Fruit fly (Drosophila melanogaster) whole organism, embryonic: ENCODE results near the gene Mics1.

Experiments
- Abd-B ChIP-seq: fragments of 200-800 bp; sonication (Bioruptor generic); optimal IDR thresholded peaks from 2 replicates; lab custom pipeline; 2018; ENCODE audit warnings: missing biosample characterization, mild to moderate bottlenecking, missing genetic modification characterization, moderate library complexity
- B-H1 ChIP-seq: fragments of 200-800 bp; sonication (Bioruptor generic); IDR thresholded peaks from 3 replicates; pipeline ENCODE4 v1.3.6; 2022; ENCODE audit warnings: missing biosample characterization, missing genetic modification characterization
- BtbVII ChIP-seq: fragments of 200-800 bp; sonication (Bioruptor generic); optimal IDR thresholded peaks from 3 replicates; lab custom pipeline; 2017; ENCODE audit warnings: missing biosample characterization, mild to moderate bottlenecking, missing genetic modification characterization
- CG10321 ChIP-seq: fragments of 200-800 bp; sonication (Bioruptor generic); IDR thresholded peaks from 2 replicates; pipeline ENCODE4 v1.3.6; 2022; ENCODE audit warnings: missing biosample characterization, missing genetic modification characterization
- CG10979 ChIP-seq: fragments of 200-800 bp; sonication (Bioruptor generic); optimal IDR thresholded peaks from 2 replicates; lab custom pipeline; 2018; ENCODE audit warnings: missing biosample characterization, mild to moderate bottlenecking, missing genetic modification characterization, moderate library complexity
- CG12299 ChIP-seq: fragments of 200-800 bp; sonication (Bioruptor generic); optimal IDR thresholded peaks from 2 replicates; lab custom pipeline; 2018; ENCODE audit warnings: missing biosample characterization, mild to moderate bottlenecking, missing genetic modification characterization
- CG13775 ChIP-seq: fragments of 200-800 bp; sonication (Bioruptor generic); optimal IDR thresholded peaks from 3 replicates; lab custom pipeline; 2017; ENCODE audit warnings: missing biosample characterization, mild to moderate bottlenecking, missing genetic modification characterization
- CG13894 ChIP-seq: fragments of 200-800 bp; sonication (Bioruptor generic); optimal IDR thresholded peaks from 3 replicates; lab custom pipeline; 2018; ENCODE audit warnings: missing biosample characterization, mild to moderate bottlenecking, missing genetic modification characterization, moderate library complexity
- CG14441 ChIP-seq: fragments of 200-800 bp; sonication (Bioruptor generic); IDR thresholded peaks from 2 replicates; pipeline ENCODE4 v1.3.6; 2022; ENCODE audit warnings: missing biosample characterization, missing genetic modification characterization
- CG14667 ChIP-seq: fragments of 200-800 bp; sonication (Bioruptor generic); IDR thresholded peaks from 2 replicates; pipeline ENCODE4 v1.3.6; 2022; ENCODE audit warnings: missing biosample characterization, missing genetic modification characterization
- CG15011 ChIP-seq: fragments of 200-800 bp; sonication (Bioruptor generic); optimal IDR thresholded peaks from 3 replicates; lab custom pipeline; 2018; ENCODE audit warnings: missing biosample characterization, mild to moderate bottlenecking, missing genetic modification characterization
- CG15696 ChIP-seq: fragments of 200-800 bp; sonication (Bioruptor generic); optimal IDR thresholded peaks from 2 replicates; lab custom pipeline; 2019; ENCODE audit warnings: missing biosample characterization, mild to moderate bottlenecking, missing genetic modification characterization, moderate library complexity
- CG16779 ChIP-seq: fragments of 200-800 bp; sonication (Bioruptor generic); IDR thresholded peaks from 2 replicates; pipeline ENCODE4 v1.3.6; 2022; ENCODE audit warnings: missing biosample characterization, missing genetic modification characterization
- CG17912 ChIP-seq: fragments of 200-800 bp; sonication (Bioruptor generic); optimal IDR thresholded peaks from 2 replicates; lab custom pipeline; 2018; ENCODE audit warnings: missing biosample characterization, mild to moderate bottlenecking, missing genetic modification characterization
- CG1792 ChIP-seq: fragments of 200-800 bp; sonication (Bioruptor generic); optimal IDR thresholded peaks from 2 replicates; lab custom pipeline; 2016; ENCODE audit warnings: missing biosample characterization, missing genetic modification characterization
- CG18599 ChIP-seq: fragments of 200-800 bp; sonication (Bioruptor generic); optimal IDR thresholded peaks from 3 replicates; lab custom pipeline; 2017; ENCODE audit warnings: missing biosample characterization, missing genetic modification characterization, mild to moderate bottlenecking, moderate library complexity, missing genetic modification reagents
- CG2875 ChIP-seq: fragments of 200-800 bp; sonication (Bioruptor generic); optimal IDR thresholded peaks from 2 replicates; lab custom pipeline; 2017; ENCODE audit warnings: missing biosample characterization, mild to moderate bottlenecking, missing genetic modification characterization, missing genetic modification reagents
- CG30020 ChIP-seq: fragments of 200-800 bp; optimal IDR thresholded peaks from 2 replicates; lab custom pipeline; 2019; ENCODE audit warnings: missing biosample characterization, mild to moderate bottlenecking, missing genetic modification characterization, moderate library complexity
- CG33213 ChIP-seq: fragments of 200-800 bp; sonication (Bioruptor generic); optimal IDR thresholded peaks from 3 replicates; lab custom pipeline; 2016; ENCODE audit warnings: missing biosample characterization, missing genetic modification characterization
- CG34224 ChIP-seq: fragments of 200-800 bp; sonication (Bioruptor generic); IDR thresholded peaks from 3 replicates; pipeline ENCODE4 v1.3.6; 2022; ENCODE audit warnings: missing biosample characterization, missing genetic modification characterization; ENCODE audit not compliant: partially characterized antibody
- CG34376 ChIP-seq: fragments of 200-800 bp; sonication (Bioruptor generic); optimal IDR thresholded peaks from 2 replicates; lab custom pipeline; 2018; ENCODE audit warnings: missing biosample characterization, mild to moderate bottlenecking, missing genetic modification characterization
- CG3838 ChIP-seq: fragments of 200-800 bp; sonication (Bioruptor generic); optimal IDR thresholded peaks from 3 replicates; lab custom pipeline; 2016; ENCODE audit warnings: missing biosample characterization, missing genetic modification characterization
- CG4360 ChIP-seq: fragments of 200-800 bp; sonication (Bioruptor generic); IDR thresholded peaks from 2 replicates; pipeline ENCODE4 v1.3.6; 2022; ENCODE audit warnings: missing biosample characterization, missing genetic modification characterization
- CG5245 ChIP-seq: fragments of 200-800 bp; sonication (Bioruptor generic); optimal IDR thresholded peaks from 3 replicates; lab custom pipeline; 2016; ENCODE audit warnings: missing biosample characterization, missing genetic modification characterization
- CG6654 ChIP-seq: fragments of 200-800 bp; sonication (Bioruptor generic); optimal IDR thresholded peaks from 2 replicates; lab custom pipeline; 2017; ENCODE audit warnings: missing biosample characterization, mild to moderate bottlenecking, missing genetic modification characterization
- CG7556 ChIP-seq: fragments of 200-800 bp; sonication (Bioruptor generic); optimal IDR thresholded peaks from 2 replicates; lab custom pipeline; 2017; ENCODE audit warnings: missing biosample characterization, mild to moderate bottlenecking, missing genetic modification characterization
- CG7839 ChIP-seq: fragments of 200-800 bp; sonication (Bioruptor generic); optimal IDR thresholded peaks from 3 replicates; lab custom pipeline; 2018; ENCODE audit warnings: missing biosample characterization, mild to moderate bottlenecking, missing genetic modification characterization, moderate library complexity
- CG7963 ChIP-seq: fragments of 200-800 bp; sonication (Bioruptor generic); IDR thresholded peaks from 3 replicates; pipeline ENCODE4 v1.3.6; 2022; ENCODE audit warnings: missing biosample characterization, missing genetic modification characterization; ENCODE audit not compliant: partially characterized antibody
- CG8478 ChIP-seq: fragments of >200 bp; optimal IDR thresholded peaks from 2 replicates; lab custom pipeline; 2018
- CG9817 ChIP-seq: fragments of 200-800 bp; sonication (Bioruptor generic); optimal IDR thresholded peaks from 2 replicates; lab custom pipeline; 2018; ENCODE audit warnings: missing biosample characterization, mild to moderate bottlenecking, missing genetic modification characterization, moderate library complexity
- Camta ChIP-seq: fragments of 200-800 bp; sonication (Bioruptor generic); optimal IDR thresholded peaks from 2 replicates; lab custom pipeline; 2016; ENCODE audit warnings: missing biosample characterization, missing genetic modification characterization
- Dad ChIP-seq: fragments of 200-800 bp; sonication (Bioruptor generic); optimal IDR thresholded peaks from 3 replicates; lab custom pipeline; 2016; ENCODE audit warnings: missing biosample characterization, missing genetic modification characterization
- Dfd ChIP-seq, 2 experiments: fragments of >200 bp; optimal IDR thresholded peaks; 2 replicates each; lab custom pipeline; 2017; ENCODE audit warnings: missing biosample characterization in 2 of 2, missing genetic modification characterization in 2 of 2
- HLH54F ChIP-seq: fragments of 200-800 bp; sonication (Bioruptor generic); optimal IDR thresholded peaks from 3 replicates; lab custom pipeline; 2016; ENCODE audit warnings: missing biosample characterization, missing genetic modification characterization
- HLHmδ ChIP-seq: fragments of 200-800 bp; sonication (Bioruptor generic); optimal IDR thresholded peaks from 2 replicates; lab custom pipeline; 2018; ENCODE audit warnings: missing biosample characterization, mild to moderate bottlenecking, missing genetic modification characterization, moderate library complexity
- Ptx1 ChIP-seq: fragments of 200-800 bp; sonication (Bioruptor generic); IDR thresholded peaks from 2 replicates; pipeline ENCODE4 v1.3.6; 2022; ENCODE audit warnings: missing biosample characterization, missing genetic modification characterization
- Rx ChIP-seq: fragments of 200-800 bp; sonication (Bioruptor generic); IDR thresholded peaks from 2 replicates; pipeline ENCODE4 v1.3.6; 2022; ENCODE audit warnings: missing biosample characterization, missing genetic modification characterization
- Sox102F ChIP-seq: fragments of 200-800 bp; sonication (Bioruptor generic); optimal IDR thresholded peaks from 2 replicates; lab custom pipeline; 2018; ENCODE audit warnings: missing biosample characterization, mild to moderate bottlenecking, missing genetic modification characterization, moderate library complexity
- Sry-β ChIP-seq: fragments of 200-800 bp; sonication (Bioruptor generic); optimal IDR thresholded peaks from 2 replicates; lab custom pipeline; 2018; ENCODE audit warnings: missing biosample characterization, mild to moderate bottlenecking, missing genetic modification characterization, moderate library complexity
- Xrp1 ChIP-seq: fragments of 200-800 bp; sonication (Bioruptor generic); IDR thresholded peaks from 2 replicates; pipeline ENCODE4 v1.3.6; 2022; ENCODE audit warnings: missing biosample characterization, missing genetic modification characterization
- caup ChIP-seq: fragments of 200-800 bp; sonication (Bioruptor generic); optimal IDR thresholded peaks from 3 replicates; lab custom pipeline; 2017; ENCODE audit warnings: missing biosample characterization, mild to moderate bottlenecking, missing genetic modification characterization, moderate library complexity; ENCODE audit not compliant: severe bottlenecking
- dati ChIP-seq: fragments of 200-800 bp; sonication (Bioruptor generic); IDR thresholded peaks from 2 replicates; pipeline ENCODE4 v1.3.6; 2022; ENCODE audit warnings: missing biosample characterization, missing genetic modification characterization
- gsb ChIP-seq: fragments of 200-800 bp; sonication (Bioruptor generic); IDR thresholded peaks from 2 replicates; pipeline ENCODE4 v1.3.6; 2022; ENCODE audit warnings: missing biosample characterization, missing genetic modification characterization
- ham ChIP-seq: fragments of 200-800 bp; sonication (Bioruptor generic); IDR thresholded peaks from 2 replicates; pipeline ENCODE4 v1.3.6; 2022; ENCODE audit warnings: missing biosample characterization, missing genetic modification characterization
- kni ChIP-seq: fragments of 200-800 bp; sonication (Bioruptor generic); optimal IDR thresholded peaks from 3 replicates; lab custom pipeline; 2017; ENCODE audit warnings: mild to moderate bottlenecking, missing biosample characterization, missing genetic modification reagents, missing genetic modification characterization
- nmo ChIP-seq: fragments of 200-800 bp; sonication (Bioruptor generic); optimal IDR thresholded peaks from 2 replicates; lab custom pipeline; 2018; ENCODE audit warnings: missing biosample characterization, mild to moderate bottlenecking, missing genetic modification characterization, moderate library complexity
- peb ChIP-seq: fragments of 200-800 bp; sonication (Bioruptor generic); IDR thresholded peaks from 2 replicates; pipeline ENCODE4 v1.3.6; 2022; ENCODE audit warnings: missing biosample characterization, missing genetic modification characterization
- pfk ChIP-seq: fragments of 200-800 bp; sonication (Bioruptor generic); optimal IDR thresholded peaks from 2 replicates; lab custom pipeline; 2018; ENCODE audit warnings: missing biosample characterization, mild to moderate bottlenecking, missing genetic modification characterization, moderate library complexity
- phol ChIP-seq: fragments of 200-800 bp; sonication (Bioruptor generic); optimal IDR thresholded peaks from 3 replicates; lab custom pipeline; 2018; ENCODE audit warnings: missing biosample characterization, mild to moderate bottlenecking, missing genetic modification characterization, moderate library complexity
- sens ChIP-seq: fragments of 200-800 bp; sonication (Bioruptor generic); peaks from one replicate; lab custom pipeline; 2016; ENCODE audit warnings: missing biosample characterization, missing genetic modification characterization
- tap ChIP-seq: fragments of 200-800 bp; optimal IDR thresholded peaks from 3 replicates; lab custom pipeline; 2019; ENCODE audit warnings: missing biosample characterization, mild to moderate bottlenecking, missing genetic modification characterization, moderate library complexity
- zfh2 ChIP-seq: fragments of 200-800 bp; sonication (Bioruptor generic); optimal IDR thresholded peaks from 2 replicates; lab custom pipeline; 2016; ENCODE audit warnings: missing biosample characterization, missing genetic modification characterization

The Mics1 gene

DNA sequence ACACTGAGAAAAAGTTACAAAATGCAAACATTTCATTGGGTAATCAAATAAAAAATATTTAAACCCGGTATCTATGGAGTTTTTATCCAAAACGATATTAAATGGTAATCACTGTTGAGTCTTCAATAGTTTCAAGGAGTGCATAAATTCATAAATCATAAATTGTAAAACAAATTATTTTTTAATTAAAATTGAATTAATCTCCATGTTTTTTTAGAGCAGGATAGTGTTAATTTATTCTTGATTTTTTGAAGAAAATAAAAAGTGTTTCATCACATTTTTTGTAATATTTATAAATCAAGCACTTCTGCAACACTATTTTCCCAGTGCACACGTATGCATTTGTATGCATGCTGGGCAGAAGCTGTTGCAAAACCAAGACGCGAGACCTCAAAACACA is 11.3 kb downstream of the Mics1 start (continued):
- TF ChIP-seq B-H1 (GFP tag; lab: Robert Waterston, UW) (no peak; the same call in 1 of the 3 replicates), caup (GFP tag; lab: Kevin White, UChicago) (no peak), CG7963 (GFP tag; lab: Robert Waterston, UW) (no peak), CG14667 (GFP tag; lab: Robert Waterston, UW) (no peak), Camta (GFP tag; lab: Kevin White, UChicago) (no peak), BtbVII (GFP tag; lab: Kevin White, UChicago) (no peak), CG5245 (GFP tag; lab: Kevin White, UChicago) (peak; percentile 20), HLHmδ (GFP tag; lab: Kevin White, UChicago) (no peak), sens (GFP tag; lab: Kevin White, UChicago) (peak; percentile 69), CG9817 (tag; lab: Kevin White, UChicago) (peak; percentile 24), Sry-β (GFP tag; lab: Kevin White, UChicago) (no peak), Dad (GFP tag; lab: Kevin White, UChicago) (no peak), Ptx1 (GFP tag; lab: Robert Waterston, UW) (peak; percentile 66), nmo (peak; percentile 83), zfh2 (GFP tag; lab: Kevin White, UChicago) (no peak), kni (GFP tag; lab: Kevin White, UChicago) (no peak), CG18599 (GFP tag; lab: Kevin White, UChicago) (peak; percentile 36), Xrp1 (GFP tag; lab: Robert Waterston, UW) (0 out of 2 replicates have a peak, but pooled peaks have one; percentile 9), CG14441 (peak; percentile 33; the same call in 1 of the 2 replicates), Abd-B (GFP tag; lab: Kevin White, UChicago) (peak; percentile 74), peb (no peak), HLH54F (GFP tag; lab: Kevin White, UChicago) (no peak), CG7839 (tag; lab: Kevin White, UChicago) (peak; percentile 74), CG34224 (GFP tag; lab: Robert Waterston, UW) (no peak), CG6654 (GFP tag; lab: Kevin White, UChicago) (peak; percentile 27), CG4360 (no peak), CG7556 (peak; percentile 55), CG17912 (GFP tag; lab: Kevin White, UChicago) (no peak), CG30020 (no peak), CG10321 (GFP tag; lab: Robert Waterston, UW) (no peak), Sox102F (GFP tag; lab: Kevin White, UChicago) (peak; percentile 90), Rx (GFP tag; lab: Robert Waterston, UW) (no peak), CG13894 (no peak), CG1792 (GFP tag; lab: Kevin White, UChicago) (no peak), ham (GFP tag; lab: Robert Waterston, UW) (no peak), CG10979 (tag; lab: Kevin White, UChicago) (no peak), tap (tag; lab: Kevin White, UChicago) (peak; percentile 68), CG12299 (tag; lab: Kevin White, UChicago) (no peak), Dfd (GFP tag; optimal IDR thresholded peaks at IDR 0.05; lab: Kevin White, UChicago) (no peak), CG34376 (no peak), CG16779 (GFP tag; lab: Robert Waterston, UW) (no peak), CG33213 (no peak), gsb (GFP tag; lab: Robert Waterston, UW) (no peak), CG3838 (GFP tag; lab: Kevin White, UChicago) (no peak), pfk (GFP tag; lab: Kevin White, UChicago) (no peak), CG13775 (GFP tag; lab: Kevin White, UChicago) (peak; percentile 53), CG2875 (no peak), CG8478 (lab: Kevin White, UChicago) (no peak), CG15011 (GFP tag; lab: Kevin White, UChicago) (peak; percentile 1), CG15696 (tag; lab: Kevin White, UChicago) (no peak), dati (GFP tag; lab: Robert Waterston, UW) (no peak), phol (tag; lab: Kevin White, UChicago) (peak; percentile 86)
